Fruit fly (Drosophila melanogaster) whole organism, wandering third instar larva: ENCODE measurements around the gene Phb1.

ENCODE experiments used
- CG32264 ChIP-seq: fragments of 200-800 bp; sonication (Bioruptor generic); optimal IDR thresholded peaks from 2 replicates; lab custom pipeline; 2016; ENCODE audit warnings: missing biosample characterization, missing genetic modification characterization
- Dfd ChIP-seq: fragments of >200 bp; optimal IDR thresholded peaks from 2 replicates; lab custom pipeline; 2017; ENCODE audit warnings: missing biosample characterization, missing genetic modification characterization
- HLH106 ChIP-seq: fragments of 200-800 bp; optimal IDR thresholded peaks from 3 replicates; lab custom pipeline; 2019; ENCODE audit warnings: missing biosample characterization, mild to moderate bottlenecking, missing genetic modification characterization, moderate library complexity
- Hr78 ChIP-seq: fragments of >200 bp; optimal IDR thresholded peaks from 2 replicates; lab custom pipeline; 2017; ENCODE audit warnings: missing biosample characterization, missing genetic modification characterization
- N ChIP-seq: fragments of >200 bp; optimal IDR thresholded peaks from 2 replicates; lab custom pipeline; 2018; ENCODE audit warnings: missing biosample characterization, missing external identifiers, missing genetic modification characterization
- Rel ChIP-seq, 2 experiments: fragments of 200-800 bp; sonication (Bioruptor generic) in 1 of 2; optimal IDR thresholded peaks; 2 replicates in 1 of 2; 3 replicates in 1 of 2; lab custom pipeline; 2016 to 2019; ENCODE audit warnings: mild to moderate bottlenecking in 2 of 2, missing biosample characterization in 2 of 2, missing genetic modification characterization in 2 of 2, moderate library complexity in 1 of 2
- dl ChIP-seq, 2 experiments: fragments of 175-275, 200-275 bp in 1 of 2; fragments of 200-275 bp in 1 of 2; sonication (Bioruptor generic); optimal IDR thresholded peaks; lab custom pipeline; 2018; ENCODE audit warnings: mild to moderate bottlenecking in 2 of 2, missing biosample characterization in 2 of 2, missing genetic modification characterization in 2 of 2, moderate library complexity in 2 of 2; ENCODE audit not compliant: partially characterized antibody in 2 of 2, insufficient read depth in 1 of 2
- ey ChIP-seq: fragments of 200-800 bp; sonication (Bioruptor generic); optimal IDR thresholded peaks from 2 replicates; lab custom pipeline; 2016; ENCODE audit warnings: missing biosample characterization, missing genetic modification characterization
- h ChIP-seq: fragments of 200-800 bp; sonication (Bioruptor generic); optimal IDR thresholded peaks from 3 replicates; lab custom pipeline; 2016; ENCODE audit warnings: missing biosample characterization, mild to moderate bottlenecking, missing genetic modification characterization
- lola ChIP-seq: fragments of >200 bp; optimal IDR thresholded peaks from 2 replicates; lab custom pipeline; 2017; ENCODE audit warnings: missing biosample characterization, missing genetic modification characterization
- pan ChIP-seq: fragments of >200 bp; optimal IDR thresholded peaks from 2 replicates; lab custom pipeline; 2017
- psq ChIP-seq: fragments of 200-800 bp; sonication (Bioruptor generic); optimal IDR thresholded peaks from 3 replicates; lab custom pipeline; 2017; ENCODE audit warnings: missing biosample characterization, mild to moderate bottlenecking, missing genetic modification characterization, moderate library complexity
- sv ChIP-seq: fragments of 200-800 bp; sonication (Bioruptor generic); optimal IDR thresholded peaks from 3 replicates; lab custom pipeline; 2016; ENCODE audit warnings: missing biosample characterization, missing genetic modification characterization
- usp ChIP-seq: fragments of >200 bp; optimal IDR thresholded peaks from 2 replicates; lab custom pipeline; 2017; ENCODE audit warnings: missing biosample characterization, missing genetic modification characterization

- TF ChIP-seq ey (GFP tag; lab: Kevin White, UChicago) (no peak), pan (lab: Kevin White, UChicago) (no peak), Hr78 (GFP tag; lab: Kevin White, UChicago) (no peak), psq (GFP tag; lab: Kevin White, UChicago) (no peak), Dfd (no peak), lola (GFP tag; lab: Kevin White, UChicago) (no peak), HLH106 (tag; lab: Kevin White, UChicago) (no peak), Rel (GFP tag; optimal IDR thresholded peaks at IDR 0.05; lab: Kevin White, UChicago) (no peak), Rel (tag; optimal IDR thresholded peaks at IDR 0.05; lab: Kevin White, UChicago) (no peak), h (no peak), usp (GFP tag; lab: Kevin White, UChicago) (no peak), CG32264 (GFP tag; lab: Kevin White, UChicago) (no peak), N (no peak), dl (GFP tag; optimal IDR thresholded peaks at IDR 0.05; lab: Kevin White, UChicago; ENCODE audit: insufficient read depth in 1 of 2, partially characterized antibody in 2 of 2) (no peak), sv (GFP tag; lab: Kevin White, UChicago) (no peak)
These were observed 25.0 kb downstream of the Phb1 start for dm6 chr2L:19098668-19099067.
